Fruit fly (Drosophila melanogaster) ovary, adult (tissue): ENCODE data around the gene LeuRS-m.

Experiments
- CG17801 ChIP-seq: fragments of 200-800 bp; optimal IDR thresholded peaks from 2 replicates; lab custom pipeline; 2019; ENCODE audit warnings: missing biosample characterization, mild to moderate bottlenecking, missing genetic modification characterization, moderate library complexity; ENCODE audit not compliant: partially characterized antibody

LeuRS-m gene

dm6 chr3L:4825584-4825983 lies at the start of gene LeuRS-m, which contains the start of gene Dhc64C:
Gene LeuRS-m (plus strand): TSS chr3L:4825853.
Gene Dhc64C (minus strand): TSS chr3L:4825687.
- peak; percentile 36 for TF ChIP-seq CG17801 (GFP tag; lab: Kevin White, UChicago)

- no peak for TF ChIP-seq CG17801 (GFP tag; lab: Kevin White, UChicago)
These were observed 49.2 kb upstream of the LeuRS-m start for dm6 chr3L:4776432-4776831.

dm6 chr3L:4800641-4801040 lies 25.0 kb upstream of the LeuRS-m start:
- no peak for TF ChIP-seq CG17801 (GFP tag; lab: Kevin White, UChicago)

dm6 chr3L:4805174-4805573 lies 20.5 kb upstream of the LeuRS-m start, which contains the start of gene CG7509:
Gene CG7509 (minus strand): TSS chr3L:4805274.
- no peak for TF ChIP-seq CG17801 (GFP tag; lab: Kevin White, UChicago)

- no peak for TF ChIP-seq CG17801 (GFP tag; lab: Kevin White, UChicago)
These were observed 19.9 kb upstream of the LeuRS-m start for dm6 chr3L:4805751-4806150.

- no peak for TF ChIP-seq CG17801 (GFP tag; lab: Kevin White, UChicago)
These were observed 18.3 kb upstream of the LeuRS-m start, which contains the start of gene CG18808 for dm6 chr3L:4807306-4807705. Gene CG18808 (minus strand): TSS chr3L:4807406.

dm6 chr3L:4814184-4814583 lies 11.5 kb upstream of the LeuRS-m start:
- no peak for TF ChIP-seq CG17801 (GFP tag; lab: Kevin White, UChicago)

dm6 chr3L:4824356-4825138 lies 1.1 kb upstream of the LeuRS-m start:
- TF ChIP-seq CG17801 (GFP tag; lab: Kevin White, UChicago), result peak; percentile 88

dm6 chr3L:4833491-4833890 lies 7.8 kb downstream of the LeuRS-m start, which contains the start of gene CG13708:
Gene CG13708 (minus strand): TSS chr3L:4833591.
- no peak for TF ChIP-seq CG17801 (GFP tag; lab: Kevin White, UChicago)

dm6 chr3L:4835005-4835404 lies 9.4 kb downstream of the LeuRS-m start:
- TF ChIP-seq CG17801 (GFP tag; lab: Kevin White, UChicago), result no peak

- TF ChIP-seq CG17801 (GFP tag; lab: Kevin White, UChicago), result no peak
These were observed 10.7 kb downstream of the LeuRS-m start for dm6 chr3L:4836353-4836752.

dm6 chr3L:4840039-4840939 lies 14.6 kb downstream of the LeuRS-m start, which contains the start of gene CG13707:
Gene CG13707 (minus strand): TSS chr3L:4840108.
- no peak for TF ChIP-seq CG17801 (GFP tag; lab: Kevin White, UChicago)

dm6 chr3L:4842710-4843109 lies 17.1 kb downstream of the LeuRS-m start:
- no peak for TF ChIP-seq CG17801 (GFP tag; lab: Kevin White, UChicago)

dm6 chr3L:4843428-4843827 lies 17.8 kb downstream of the LeuRS-m start:
- TF ChIP-seq CG17801 (GFP tag; lab: Kevin White, UChicago), result no peak

dm6 chr3L:4844792-4845191 lies 19.1 kb downstream of the LeuRS-m start:
- TF ChIP-seq CG17801 (GFP tag; lab: Kevin White, UChicago), result no peak
